Worm (Caenorhabditis elegans) whole organism, L4 larva: Measurements from ENCODE around the gene best-15.

Experiments
- D1046.2 ChIP-seq: fragments of 200-800 bp; sonication (Bioruptor generic); IDR thresholded peaks from 2 replicates; pipeline ENCODE4 v1.3.6; 2022; ENCODE audit warnings: missing genetic modification characterization, missing compliant biosample characterization
- F10B5.3 ChIP-seq: sonication (generic microtip); optimal IDR thresholded peaks from 2 replicates; lab custom pipeline; 2016; ENCODE audit warnings: mild to moderate bottlenecking, missing genetic modification characterization, missing compliant biosample characterization
- F37D6.2 ChIP-seq: sonication (generic microtip); optimal IDR thresholded peaks from 2 replicates; lab custom pipeline; 2016; ENCODE audit warnings: mild to moderate bottlenecking, missing genetic modification characterization, missing compliant biosample characterization
- T26A8.4 ChIP-seq: fragments of 200-800 bp; sonication (Bioruptor generic); IDR thresholded peaks from 2 replicates; pipeline ENCODE4 v1.3.6; 2022; ENCODE audit warnings: missing genetic modification characterization, missing compliant biosample characterization
- Y105C5A.15 ChIP-seq: fragments of 200-800 bp; sonication (Bioruptor generic); IDR thresholded peaks from 2 replicates; pipeline ENCODE4 v1.3.6; 2022; ENCODE audit warnings: missing genetic modification characterization, missing compliant biosample characterization
- Y48G9A.11 ChIP-seq: fragments of 200-800 bp; sonication (Bioruptor generic); IDR thresholded peaks from 2 replicates; pipeline ENCODE4 v1.3.6; 2022; ENCODE audit warnings: missing genetic modification reagents, missing genetic modification characterization, missing compliant biosample characterization
- ZK337.2 ChIP-seq: fragments of 200-800 bp; sonication (Bioruptor generic); IDR thresholded peaks from 2 replicates; pipeline ENCODE4 v1.3.6; 2022; ENCODE audit warnings: missing genetic modification reagents, missing genetic modification characterization, missing compliant biosample characterization
- aha-1 ChIP-seq: fragments of 150-350 bp; peaks from one replicate; lab custom pipeline; 2014; ENCODE audit warnings: missing biosample characterization, missing genetic modification characterization
- ama-1 ChIP-seq: fragments of 150-350 bp; optimal IDR thresholded peaks from 2 replicates; lab custom pipeline; 2014; ENCODE audit warnings: inconsistent platforms, mixed read lengths
- attf-4 ChIP-seq: sonication (generic microtip); optimal IDR thresholded peaks from 3 replicates; lab custom pipeline; 2017; ENCODE audit warnings: missing biosample characterization, missing genetic modification characterization
- ceh-20 ChIP-seq: fragments of 200-800 bp; sonication (Bioruptor generic); IDR thresholded peaks from 2 replicates; pipeline ENCODE4 v1.3.6; 2022; ENCODE audit warnings: missing genetic modification reagents, missing genetic modification characterization, missing compliant biosample characterization
- ceh-32 ChIP-seq: sonication (generic microtip); optimal IDR thresholded peaks from 2 replicates; lab custom pipeline; 2016; ENCODE audit warnings: mild to moderate bottlenecking, missing genetic modification characterization, missing compliant biosample characterization; ENCODE audit not compliant: poor library complexity
- ces-1 ChIP-seq: fragments of 150-350 bp; sonication (generic microtip); optimal IDR thresholded peaks from 4 replicates; lab custom pipeline; 2014; ENCODE audit warnings: missing biosample characterization, missing genetic modification reagents, missing genetic modification characterization
- daf-19 ChIP-seq: fragments of 200-800 bp; sonication (Bioruptor generic); conservative IDR thresholded peaks from 2 replicates; pipeline ENCODE4 v1.3.6; 2022; ENCODE audit warnings: missing genetic modification characterization, missing compliant biosample characterization
- dmd-6 ChIP-seq: fragments of 200-800 bp; sonication (Bioruptor generic); IDR thresholded peaks from 2 replicates; pipeline ENCODE4 v1.3.6; 2022; ENCODE audit warnings: missing genetic modification reagents, missing genetic modification characterization, missing compliant biosample characterization
- duxl-1 ChIP-seq: sonication (generic microtip); optimal IDR thresholded peaks from 2 replicates; lab custom pipeline; 2016; ENCODE audit warnings: mild to moderate bottlenecking, missing genetic modification characterization, moderate library complexity, missing compliant biosample characterization; ENCODE audit not compliant: poor library complexity
- egl-43 ChIP-seq: fragments of 200-800 bp; sonication (Bioruptor generic); IDR thresholded peaks from 2 replicates; pipeline ENCODE4 v1.3.6; 2022; ENCODE audit warnings: missing genetic modification reagents, missing genetic modification characterization, missing compliant biosample characterization
- fkh-10 ChIP-seq: fragments of 150-350 bp; optimal IDR thresholded peaks from 2 replicates; lab custom pipeline; 2014; ENCODE audit warnings: missing biosample characterization, missing genetic modification reagents, missing genetic modification characterization
- hif-1 ChIP-seq, 2 experiments: sonication (generic microtip); optimal IDR thresholded peaks; 2 replicates each; lab custom pipeline; 2016 to 2017; ENCODE audit warnings: missing compliant biosample characterization in 2 of 2, missing genetic modification characterization in 2 of 2, missing genetic modification reagents in 2 of 2, missing genotype in 2 of 2, mild to moderate bottlenecking in 1 of 2
- hlh-11 ChIP-seq: fragments of 200-800 bp; sonication (Bioruptor generic); optimal IDR thresholded peaks from 2 replicates; lab custom pipeline; 2018; ENCODE audit warnings: mild to moderate bottlenecking, missing genetic modification characterization, missing compliant biosample characterization
- lin-1 ChIP-seq: fragments of 200-800 bp; sonication (Bioruptor generic); IDR thresholded peaks from 2 replicates; pipeline ENCODE4 v1.3.6; 2022; ENCODE audit warnings: missing genetic modification reagents, missing genetic modification characterization, missing compliant biosample characterization
- lin-13 ChIP-seq: fragments of 150-350 bp; optimal IDR thresholded peaks from 2 replicates; lab custom pipeline; 2014; ENCODE audit warnings: missing biosample characterization, missing genetic modification reagents, missing genetic modification characterization
- lin-15B ChIP-seq: fragments of 150-350 bp; sonication (generic microtip); optimal IDR thresholded peaks from 3 replicates; lab custom pipeline; 2014; ENCODE audit warnings: missing biosample characterization, missing genetic modification characterization
- lin-38 ChIP-seq: fragments of 200-800 bp; sonication (Bioruptor generic); IDR thresholded peaks from 2 replicates; pipeline ENCODE4 v1.3.6; 2022; ENCODE audit warnings: missing genetic modification reagents, missing genetic modification characterization, missing compliant biosample characterization
- lsy-2 ChIP-seq, 2 experiments: fragments of 150-350 bp in 1 of 2; sonication (generic microtip) in 1 of 2; optimal IDR thresholded peaks; 2 replicates each; lab custom pipeline; 2014 to 2017; ENCODE audit warnings: missing biosample characterization in 2 of 2, missing genetic modification characterization in 2 of 2
- madf-5 ChIP-seq, 2 experiments: fragments of 200-800 bp; sonication (Bioruptor generic); IDR thresholded peaks; 2 replicates each; pipeline ENCODE4 v1.3.6; 2022; ENCODE audit warnings: missing compliant biosample characterization in 2 of 2, missing genetic modification characterization in 2 of 2
- madf-9 ChIP-seq: fragments of 200-800 bp; sonication (Bioruptor generic); conservative IDR thresholded peaks from 2 replicates; pipeline ENCODE4 v1.3.6; 2022; ENCODE audit warnings: missing genetic modification reagents, missing genetic modification characterization, missing compliant biosample characterization
- mdl-1 ChIP-seq, 2 experiments: fragments of 150-350 bp in 1 of 2; sonication (generic microtip) in 1 of 2; optimal IDR thresholded peaks; 2 replicates each; lab custom pipeline; 2014 to 2017; ENCODE audit warnings: missing biosample characterization in 2 of 2, missing genetic modification characterization in 2 of 2
- mdt-29 ChIP-seq: fragments of 200-800 bp; sonication (Bioruptor generic); IDR thresholded peaks from 2 replicates; pipeline ENCODE4 v1.3.6; 2022; ENCODE audit warnings: missing genetic modification reagents, missing genetic modification characterization, missing compliant biosample characterization
- mep-1 ChIP-seq: fragments of 150-350 bp; sonication (generic microtip); optimal IDR thresholded peaks from 3 replicates; lab custom pipeline; 2014; ENCODE audit warnings: missing biosample characterization, missing genetic modification characterization
- mes-2 ChIP-seq: sonication (generic microtip); optimal IDR thresholded peaks from 2 replicates; lab custom pipeline; 2016; ENCODE audit warnings: missing genotype, mild to moderate bottlenecking, missing genetic modification characterization, missing compliant biosample characterization; ENCODE audit not compliant: poor library complexity, severe bottlenecking
- mxl-2 ChIP-seq: fragments of 200-800 bp; sonication (Bioruptor generic); conservative IDR thresholded peaks from 2 replicates; pipeline ENCODE4 v1.3.6; 2022; ENCODE audit warnings: missing genetic modification reagents, missing genetic modification characterization, missing compliant biosample characterization
- mxl-3 ChIP-seq: fragments of 200-800 bp; sonication (Bioruptor generic); optimal IDR thresholded peaks from 2 replicates; lab custom pipeline; 2018; ENCODE audit warnings: mild to moderate bottlenecking, missing genetic modification characterization, missing compliant biosample characterization
- nhr-111 ChIP-seq: fragments of 200-800 bp; sonication (Bioruptor generic); optimal IDR thresholded peaks from 2 replicates; lab custom pipeline; 2018; ENCODE audit warnings: mild to moderate bottlenecking, missing genetic modification characterization, missing compliant biosample characterization
- nhr-237 ChIP-seq: sonication (generic microtip); optimal IDR thresholded peaks from 2 replicates; lab custom pipeline; 2017; ENCODE audit warnings: missing biosample characterization, missing genetic modification characterization
- nhr-25 ChIP-seq: sonication (generic microtip); optimal IDR thresholded peaks from 2 replicates; lab custom pipeline; 2017; ENCODE audit warnings: missing genetic modification characterization, mild to moderate bottlenecking, missing compliant biosample characterization, antibody characterized with exemption, moderate library complexity, borderline replicate concordance; ENCODE audit not compliant: insufficient read depth
- nhr-28 ChIP-seq: fragments of 150-350 bp; optimal IDR thresholded peaks from 2 replicates; lab custom pipeline; 2014; ENCODE audit warnings: missing biosample characterization, missing genetic modification characterization
- rbr-2 ChIP-seq: sonication (generic microtip); optimal IDR thresholded peaks from 2 replicates; lab custom pipeline; 2016; ENCODE audit warnings: missing genotype, missing genetic modification characterization, missing compliant biosample characterization
- sdz-12 ChIP-seq: fragments of 200-800 bp; sonication (Bioruptor generic); optimal IDR thresholded peaks from 2 replicates; lab custom pipeline; 2018; ENCODE audit warnings: mild to moderate bottlenecking, missing genetic modification characterization, missing compliant biosample characterization
- set-16 ChIP-seq: fragments of 200-800 bp; sonication (Bioruptor generic); IDR thresholded peaks from 2 replicates; pipeline ENCODE4 v1.3.6; 2022; ENCODE audit warnings: missing genetic modification reagents, missing genetic modification characterization, missing compliant biosample characterization
- spr-3 ChIP-seq: fragments of 200-800 bp; sonication (Bioruptor generic); optimal IDR thresholded peaks from 2 replicates; lab custom pipeline; 2018; ENCODE audit warnings: mild to moderate bottlenecking, missing genetic modification characterization, missing compliant biosample characterization
- tag-97 ChIP-seq: fragments of 200-800 bp; sonication (Bioruptor generic); IDR thresholded peaks from 2 replicates; pipeline ENCODE4 v1.3.6; 2022; ENCODE audit warnings: missing genetic modification characterization, missing compliant biosample characterization
- tra-1 ChIP-seq: fragments of 200-800 bp; sonication (Bioruptor generic); IDR thresholded peaks from 2 replicates; pipeline ENCODE4 v1.3.6; 2022; ENCODE audit warnings: missing genetic modification reagents, missing genetic modification characterization, missing compliant biosample characterization
- zfp-2 ChIP-seq: sonication (generic microtip); optimal IDR thresholded peaks from 2 replicates; lab custom pipeline; 2016; ENCODE audit warnings: mild to moderate bottlenecking, missing genetic modification characterization, missing compliant biosample characterization
- zip-11 ChIP-seq: fragments of 200-800 bp; sonication (Bioruptor generic); IDR thresholded peaks from 2 replicates; pipeline ENCODE4 v1.3.6; 2022; ENCODE audit warnings: missing genetic modification characterization, missing compliant biosample characterization
- zip-2 ChIP-seq: fragments of 150-350 bp; optimal IDR thresholded peaks from 2 replicates; lab custom pipeline; 2014; ENCODE audit warnings: missing biosample characterization, missing genetic modification characterization
- ztf-7 ChIP-seq: fragments of 150-350 bp; optimal IDR thresholded peaks from 2 replicates; lab custom pipeline; 2014; ENCODE audit warnings: missing biosample characterization, missing genetic modification characterization

best-15 gene

ce11 chrIV:10815950-10816349, 16.1 kb downstream of the best-15 start:
- peak; percentile 55 for TF ChIP-seq nhr-25 (tag; lab: Kevin White, UChicago)
- TF ChIP-seq zip-11 (GFP tag; lab: Robert Waterston, UW) = no peak
- no peak for TF ChIP-seq mxl-3 (GFP tag; lab: Kevin White, UChicago)
- TF ChIP-seq egl-43 = no peak
- no peak for TF ChIP-seq duxl-1 (tag; lab: Kevin White, UChicago)
- no peak for TF ChIP-seq mxl-2 (GFP tag; lab: Robert Waterston, UW)
- no peak for TF ChIP-seq ces-1 (GFP tag; lab: Kevin White, UChicago)
- peak; percentile 12 for TF ChIP-seq mep-1 (tag; lab: Kevin White, UChicago)
- peak; percentile 50 for TF ChIP-seq nhr-28 (tag; lab: Kevin White, UChicago)
- no peak for TF ChIP-seq daf-19 (GFP tag; lab: Robert Waterston, UW)
- no peak for TF ChIP-seq fkh-10 (GFP tag; lab: Kevin White, UChicago)

ce11 chrIV:10812099-10812498, 19.9 kb downstream of the best-15 start, which contains the start of gene miz-1:
miz-1 (plus strand) TSS chrIV:10812399.
- TF ChIP-seq F10B5.3 (tag; lab: Kevin White, UChicago) = no peak
- no peak for TF ChIP-seq lin-15B
- peak; percentile 61; the same call in 1 of the 2 replicates for TF ChIP-seq ceh-20
- no peak for TF ChIP-seq lin-13 (GFP tag; lab: Kevin White, UChicago)
- TF ChIP-seq ama-1 = no peak

DNA sequence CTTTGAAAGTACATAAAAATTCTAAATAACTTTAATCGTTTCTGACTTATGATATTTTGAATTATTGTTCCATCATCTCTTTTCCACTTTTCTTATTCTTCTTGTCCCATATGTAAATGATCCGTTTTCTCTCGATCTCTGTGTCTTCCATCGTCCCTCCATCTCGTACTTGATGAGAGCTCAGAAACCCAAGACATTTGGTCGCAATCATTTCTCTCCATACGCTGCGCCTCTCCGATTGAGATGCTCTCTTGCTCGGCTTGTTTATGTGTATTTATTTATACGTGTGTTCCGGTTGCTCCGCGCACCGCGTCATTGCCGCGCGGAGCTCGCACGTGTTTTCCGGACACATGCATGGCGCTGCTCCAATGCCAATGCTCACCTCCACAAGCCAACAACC, 20.7 kb downstream of the best-15 start:
- TF ChIP-seq lin-38 (GFP tag; lab: Robert Waterston, UW) (0 out of 2 replicates have a peak, but pooled peaks have one; percentile 12), ces-1 (GFP tag; lab: Kevin White, UChicago) (no peak), madf-9 (GFP tag; lab: Robert Waterston, UW) (peak; percentile 64), Y105C5A.15 (GFP tag; lab: Robert Waterston, UW) (no peak), mdl-1 (tag; optimal IDR thresholded peaks at IDR 0.05; lab: Kevin White, UChicago) (no peak), nhr-28 (tag; lab: Kevin White, UChicago) (no peak), tra-1 (GFP tag; lab: Robert Waterston, UW) (no peak), mdt-29 (GFP tag; lab: Robert Waterston, UW) (no peak), dmd-6 (no peak), fkh-10 (GFP tag; lab: Kevin White, UChicago) (no peak), madf-5 (GFP tag; IDR thresholded peaks at IDR 0.05; lab: Robert Waterston, UW) (no peak), ztf-7 (tag; lab: Kevin White, UChicago) (no peak), mes-2 (tag; lab: Kevin White, UChicago) (no peak), aha-1 (tag; lab: Kevin White, UChicago) (peak; percentile 76), tag-97 (no peak), hlh-11 (peak; percentile 7), ceh-32 (tag; lab: Kevin White, UChicago) (no peak), hif-1 (tag; optimal IDR thresholded peaks at IDR 0.05; lab: Kevin White, UChicago) (no peak), mep-1 (tag; lab: Kevin White, UChicago) (no peak), nhr-237 (tag; lab: Kevin White, UChicago) (no peak), T26A8.4 (GFP tag; lab: Robert Waterston, UW) (no peak), attf-4 (no peak), Y48G9A.11 (no peak), set-16 (GFP tag; lab: Robert Waterston, UW) (peak; percentile 21; the same call in 1 of the 2 replicates), zip-2 (no peak), daf-19 (GFP tag; lab: Robert Waterston, UW) (no peak), D1046.2 (GFP tag; lab: Robert Waterston, UW) (no peak), nhr-111 (GFP tag; lab: Kevin White, UChicago) (no peak), lin-1 (GFP tag; lab: Robert Waterston, UW) (no peak), lsy-2 (tag; optimal IDR thresholded peaks at IDR 0.05; lab: Kevin White, UChicago) (no peak), ZK337.2 (GFP tag; lab: Robert Waterston, UW) (no peak), sdz-12 (no peak), F10B5.3 (tag; lab: Kevin White, UChicago) (no peak), rbr-2 (tag; lab: Kevin White, UChicago) (no peak), F37D6.2 (tag; lab: Kevin White, UChicago) (no peak), spr-3 (no peak), zfp-2 (tag; lab: Kevin White, UChicago) (no peak)
